Fruit fly (Drosophila melanogaster): Measurements from ENCODE around the gene CG8281.

DNA sequence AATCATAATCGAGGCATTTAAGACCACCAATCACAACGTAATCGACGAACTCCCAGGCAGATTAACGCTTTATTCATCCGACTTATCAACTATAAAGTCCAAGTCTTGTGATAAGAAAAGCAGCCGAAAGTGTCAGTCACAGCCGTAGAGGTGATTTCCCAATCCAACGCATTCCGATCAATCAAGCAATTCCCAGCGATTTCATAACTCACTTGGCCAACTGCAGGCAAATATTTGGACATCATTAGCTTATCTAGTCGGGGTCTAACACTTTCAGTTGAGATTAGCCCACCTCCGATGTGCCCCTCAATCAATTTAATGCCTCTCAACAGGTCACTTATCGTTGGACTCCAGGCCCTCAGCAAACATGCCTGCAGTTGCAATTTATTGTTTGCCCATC is 50.8 kb downstream of the CG8281 start:
- TF ChIP-seq psq (optimal IDR thresholded peaks at IDR 0.05) (no peak), EcR (GFP tag; optimal IDR thresholded peaks at IDR 0.05) (no peak), usp (GFP tag; optimal IDR thresholded peaks at IDR 0.05) (no peak), pan (optimal IDR thresholded peaks at IDR 0.05) (no peak)

All from whole organism.